Worm (Caenorhabditis elegans): ENCODE measurements around the gene aagr-2.
"Not testable (repeated sequence)": the region's sequence is repeated elsewhere in the genome, so short reads cannot be mapped to it uniquely, and the experiment has no call there.

aagr-2 gene

DNA sequence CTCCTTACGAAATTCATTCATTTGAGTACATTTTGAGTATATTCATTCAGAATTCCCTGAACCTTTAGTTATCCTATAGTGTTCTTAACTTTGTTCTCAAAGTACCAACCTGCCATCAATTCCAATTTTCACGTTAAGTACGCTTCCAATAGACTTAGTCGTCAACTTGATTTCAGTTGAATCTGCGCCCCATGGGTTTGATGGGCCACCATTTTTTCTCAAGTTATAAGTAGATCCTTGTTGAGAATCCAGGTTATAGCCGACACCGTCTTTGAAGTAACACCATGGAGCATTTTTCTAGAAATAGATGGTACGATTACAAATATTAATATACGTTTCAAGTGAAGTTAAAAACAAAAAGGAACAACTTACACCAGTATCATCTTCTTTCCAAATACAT lies 319 bp downstream of the aagr-2 start:
- TF ChIP-seq ceh-79 (tag; optimal IDR thresholded peaks at IDR 0.05) (no peak), ztf-6 (GFP tag; IDR thresholded peaks at IDR 0.05) (no peak), F10E7.11 (tag; optimal IDR thresholded peaks at IDR 0.05) (no peak), efl-1 (GFP tag; optimal IDR thresholded peaks at IDR 0.05) (no peak), egrh-3 (GFP tag; IDR thresholded peaks at IDR 0.05) (no peak), cebp-1 (GFP tag; IDR thresholded peaks at IDR 0.05) (no peak), cebp-1 (tag; optimal IDR thresholded peaks at IDR 0.05) (no peak), snpc-1.3 (tag; optimal IDR thresholded peaks at IDR 0.05; ENCODE audit: insufficient read depth) (no peak), hmg-20 (GFP tag; IDR thresholded peaks at IDR 0.05) (no peak), nfya-1 (tag; optimal IDR thresholded peaks at IDR 0.05; ENCODE audit: borderline replicate concordance, insufficient read depth) (no peak), F49E8.2 (tag; optimal IDR thresholded peaks at IDR 0.05; ENCODE audit: insufficient read depth) (no peak)

ce11 chrII:4920608-4921007 lies 4.4 kb downstream of the aagr-2 start:
- TF ChIP-seq Y79H2A.3 (GFP tag; conservative IDR thresholded peaks at IDR 0.05) (no peak), die-1 (tag; optimal IDR thresholded peaks at IDR 0.05) (no peak), ceh-91 (GFP tag; IDR thresholded peaks at IDR 0.05) (no peak), ztf-3 (GFP tag; optimal IDR thresholded peaks at IDR 0.05) (no peak), F22D6.2 (tag; optimal IDR thresholded peaks at IDR 0.05) (no peak), B0336.3 (GFP tag; IDR thresholded peaks at IDR 0.05) (no peak), nhr-80 (tag; optimal IDR thresholded peaks at IDR 0.05) (peak; percentile 12), Y53G8AR.9 (GFP tag; conservative IDR thresholded peaks at IDR 0.05) (0 out of 2 replicates have a peak, but pooled peaks have one; percentile 12)

DNA sequence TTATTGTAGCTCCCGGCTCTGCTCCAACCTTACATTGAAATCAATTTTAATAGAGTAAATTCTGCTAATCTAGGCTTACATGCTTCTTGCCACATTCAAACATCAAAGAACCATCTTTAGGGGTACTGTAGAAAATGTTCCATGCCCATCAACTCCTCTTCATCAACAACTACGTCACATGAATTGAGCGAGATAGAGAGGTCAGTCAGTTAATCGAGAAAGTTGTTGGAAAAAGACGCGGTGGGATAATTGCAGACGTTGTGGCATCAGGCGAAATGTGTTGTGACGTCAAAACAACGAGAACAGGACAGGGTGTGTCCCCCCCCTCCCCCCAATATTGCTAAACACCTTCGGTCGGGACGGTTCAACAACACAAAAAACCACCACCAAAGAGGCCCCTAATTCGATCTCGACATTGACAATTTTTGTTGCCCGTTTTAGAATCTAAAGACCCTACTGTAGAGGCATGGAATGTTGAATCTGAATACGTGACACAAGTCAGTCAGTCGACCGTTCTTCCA lies 6.5 kb downstream of the aagr-2 start:
- TF ChIP-seq attf-3 (GFP tag; conservative IDR thresholded peaks at IDR 0.05) (no peak), Y53G8AR.9 (GFP tag; conservative IDR thresholded peaks at IDR 0.05) (no peak), nhr-80 (tag; optimal IDR thresholded peaks at IDR 0.05) (no peak), ztf-28 (GFP tag; IDR thresholded peaks at IDR 0.05) (no peak), pha-4 (tag; optimal IDR thresholded peaks at IDR 0.05) (no peak), rcor-1 (GFP tag; IDR thresholded peaks at IDR 0.05) (no peak), Y95B8A.8 (GFP tag; IDR thresholded peaks at IDR 0.05) (no peak), ztf-3 (GFP tag; optimal IDR thresholded peaks at IDR 0.05) (no peak), bed-1 (GFP tag; IDR thresholded peaks at IDR 0.05) (no peak)

DNA sequence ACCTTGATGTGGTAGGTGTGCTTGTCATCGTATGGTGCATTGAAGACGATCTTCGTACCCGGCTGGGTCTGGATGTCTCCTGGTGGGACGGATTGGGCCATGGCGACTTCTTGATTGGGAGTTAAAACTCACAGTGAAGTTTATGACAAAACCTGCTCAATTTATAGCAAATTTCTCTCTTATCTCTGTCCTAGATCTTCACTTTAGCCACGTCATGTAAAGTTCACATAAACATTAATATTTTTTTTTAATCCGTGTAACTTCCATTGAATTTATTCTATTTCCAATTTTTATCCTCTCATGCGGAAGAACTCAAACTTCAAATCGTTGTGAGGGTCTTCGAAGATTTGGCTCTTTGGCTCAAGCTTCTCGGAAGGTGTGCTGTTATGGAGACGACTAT lies 8.6 kb downstream of the aagr-2 start, which contains the start of gene msp-31:
TSS of gene msp-31 (minus strand) at position 101 of the 400 bp plus-strand sequence.
- not testable (repeated sequence) for TF ChIP-seq B0019.2 (GFP tag; conservative IDR thresholded peaks at IDR 0.05); C17E4.6 (GFP tag; IDR thresholded peaks at IDR 0.05); F57A8.1 (GFP tag; optimal IDR thresholded peaks at IDR 0.05)

DNA sequence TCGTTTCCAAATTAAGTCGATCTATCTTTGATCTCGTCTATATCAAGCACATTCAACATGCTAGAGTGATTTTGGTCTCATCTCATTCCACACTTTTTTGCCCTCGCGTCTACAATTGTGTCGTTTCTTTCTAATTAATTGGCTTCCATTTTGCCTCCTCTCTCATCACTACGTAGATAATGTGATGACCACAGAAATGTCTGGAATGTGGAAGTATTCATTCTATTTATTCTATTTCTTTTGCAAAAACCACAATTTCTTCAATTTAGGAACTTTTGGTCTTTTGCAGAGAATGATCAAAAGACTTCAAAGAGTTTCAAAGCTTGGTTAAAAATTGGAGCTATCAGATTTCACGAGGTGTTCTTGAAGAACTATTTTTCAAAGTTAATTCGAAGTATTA lies 9.5 kb downstream of the aagr-2 start:
- TF ChIP-seq attf-6 (GFP tag; IDR thresholded peaks at IDR 0.05): no peak
- no peak for TF ChIP-seq B0336.3 (GFP tag; IDR thresholded peaks at IDR 0.05)
- no peak for TF ChIP-seq fkh-3 (tag; optimal IDR thresholded peaks at IDR 0.05)
- no peak for TF ChIP-seq Y53G8AR.9 (GFP tag; conservative IDR thresholded peaks at IDR 0.05)
- no peak for TF ChIP-seq ceh-100 (GFP tag; IDR thresholded peaks at IDR 0.05)
- no peak for TF ChIP-seq nhr-120 (GFP tag; IDR thresholded peaks at IDR 0.05)
- TF ChIP-seq F37B4.10 (GFP tag; IDR thresholded peaks at IDR 0.05): no peak
- no peak for TF ChIP-seq nfyb-1 (GFP tag; IDR thresholded peaks at IDR 0.05)
- TF ChIP-seq ama-1 (optimal IDR thresholded peaks at IDR 0.05): no peak
- TF ChIP-seq ama-1 (GFP tag; optimal IDR thresholded peaks at IDR 0.05): no peak
- TF ChIP-seq let-607 (tag; optimal IDR thresholded peaks at IDR 0.05): no peak
- TF ChIP-seq F49E8.2 (tag; optimal IDR thresholded peaks at IDR 0.05; ENCODE audit: insufficient read depth): no peak
- no peak for TF ChIP-seq egrh-3 (GFP tag; IDR thresholded peaks at IDR 0.05)
- no peak for TF ChIP-seq Y95B8A.8 (GFP tag; IDR thresholded peaks at IDR 0.05)
- no peak for TF ChIP-seq F22D6.2 (tag; optimal IDR thresholded peaks at IDR 0.05)
- no peak for TF ChIP-seq ekl-4 (GFP tag; IDR thresholded peaks at IDR 0.05)
- no peak for TF ChIP-seq athp-1 (tag; optimal IDR thresholded peaks at IDR 0.05)
- TF ChIP-seq efl-1 (GFP tag; optimal IDR thresholded peaks at IDR 0.05): no peak
- TF ChIP-seq ceh-27 (GFP tag; optimal IDR thresholded peaks at IDR 0.05): no peak
- no peak for TF ChIP-seq lin-35 (GFP tag; optimal IDR thresholded peaks at IDR 0.05)
- no peak for TF ChIP-seq sdz-38 (tag; optimal IDR thresholded peaks at IDR 0.05)

All from whole organism, young adult.